Worm (Caenorhabditis elegans) whole organism, L2 larva: ENCODE results near the gene ZK1320.13.
A peak's percentile ranks its signal among the peaks of the same experiment; 100 is the strongest.

ENCODE experiments used
- C34F6.9 ChIP-seq: fragments of 150-350 bp; optimal IDR thresholded peaks from 2 replicates; lab custom pipeline; 2014; ENCODE audit warnings: missing biosample characterization, missing genetic modification characterization
- F13H6.1 ChIP-seq: sonication (generic microtip); optimal IDR thresholded peaks from 2 replicates; lab custom pipeline; 2016; ENCODE audit warnings: missing genetic modification characterization, missing compliant biosample characterization
- R02D3.7 ChIP-seq: fragments of 150-350 bp; optimal IDR thresholded peaks from 2 replicates; lab custom pipeline; 2014; ENCODE audit warnings: missing biosample characterization, missing genetic modification characterization
- Y55F3AM.14 ChIP-seq: fragments of 200-800 bp; sonication (Bioruptor generic); optimal IDR thresholded peaks from 2 replicates; lab custom pipeline; 2018; ENCODE audit warnings: mild to moderate bottlenecking, missing genetic modification characterization, missing compliant biosample characterization
- ZK546.5 ChIP-seq: sonication (generic microtip); optimal IDR thresholded peaks from 2 replicates; lab custom pipeline; 2017; ENCODE audit warnings: missing biosample characterization, missing genetic modification characterization
- alr-1 ChIP-seq: fragments of 150-350 bp; optimal IDR thresholded peaks from 2 replicates; lab custom pipeline; 2014; ENCODE audit warnings: missing biosample characterization, missing genetic modification characterization
- aly-2 ChIP-seq: fragments of 150-350 bp; optimal IDR thresholded peaks from 2 replicates; lab custom pipeline; 2014; ENCODE audit warnings: missing biosample characterization, missing genetic modification characterization
- ama-1 ChIP-seq: fragments of 150-350 bp; optimal IDR thresholded peaks from 2 replicates; lab custom pipeline; 2018; ENCODE audit warnings: inconsistent platforms
- blmp-1 ChIP-seq: sonication (generic microtip); optimal IDR thresholded peaks from 2 replicates; lab custom pipeline; 2017; ENCODE audit warnings: missing genetic modification characterization, mild to moderate bottlenecking, missing compliant biosample characterization, antibody characterized with exemption, moderate library complexity; ENCODE audit not compliant: insufficient read depth
- ceh-16 ChIP-seq: fragments of 150-350 bp; optimal IDR thresholded peaks from 2 replicates; lab custom pipeline; 2014; ENCODE audit warnings: missing biosample characterization, missing genetic modification characterization
- ceh-82 ChIP-seq: fragments of 150-350 bp; optimal IDR thresholded peaks from 2 replicates; lab custom pipeline; 2014; ENCODE audit warnings: missing biosample characterization, missing genetic modification characterization
- crh-2 ChIP-seq: sonication (generic microtip); optimal IDR thresholded peaks from 2 replicates; lab custom pipeline; 2017; ENCODE audit warnings: missing biosample characterization, missing genetic modification characterization
- dmd-4 ChIP-seq: sonication (generic microtip); optimal IDR thresholded peaks from 2 replicates; lab custom pipeline; 2017; ENCODE audit warnings: missing biosample characterization, missing genetic modification characterization
- egl-27 ChIP-seq: sonication (generic microtip); optimal IDR thresholded peaks from 3 replicates; lab custom pipeline; 2017; ENCODE audit warnings: missing biosample characterization, missing genetic modification reagents, missing genetic modification characterization
- elt-1 ChIP-seq: fragments of 150-350 bp; optimal IDR thresholded peaks from 2 replicates; lab custom pipeline; 2014; ENCODE audit warnings: missing biosample characterization, missing genetic modification characterization
- elt-3 ChIP-seq: sonication (generic microtip); optimal IDR thresholded peaks from 2 replicates; lab custom pipeline; 2017; ENCODE audit warnings: missing biosample characterization, missing genetic modification characterization
- fos-1 ChIP-seq: fragments of 150-350 bp; optimal IDR thresholded peaks from 2 replicates; lab custom pipeline; 2014; ENCODE audit warnings: missing biosample characterization, missing genetic modification characterization
- gmeb-1 ChIP-seq: fragments of 150-350 bp; optimal IDR thresholded peaks from 2 replicates; lab custom pipeline; 2014; ENCODE audit warnings: missing biosample characterization, missing genetic modification characterization
- lin-11 ChIP-seq: fragments of 150-350 bp; sonication (generic microtip); optimal IDR thresholded peaks from 2 replicates; lab custom pipeline; 2014; ENCODE audit warnings: missing biosample characterization, missing genetic modification characterization, inconsistent platforms, mixed read lengths
- lin-13 ChIP-seq: fragments of 150-350 bp; optimal IDR thresholded peaks from 2 replicates; lab custom pipeline; 2014; ENCODE audit warnings: missing biosample characterization, missing genetic modification reagents, missing genetic modification characterization
- lin-39 ChIP-seq: fragments of 150-350 bp; optimal IDR thresholded peaks from 2 replicates; lab custom pipeline; 2014; ENCODE audit warnings: missing biosample characterization, missing genetic modification reagents, missing genetic modification characterization
- lsy-2 ChIP-seq, 2 experiments: fragments of 150-350 bp in 1 of 2; sonication (generic microtip) in 1 of 2; optimal IDR thresholded peaks; 2 replicates each; lab custom pipeline; 2014 to 2017; ENCODE audit warnings: missing biosample characterization in 2 of 2, missing genetic modification characterization in 2 of 2
- mab-5 ChIP-seq: fragments of 150-350 bp; optimal IDR thresholded peaks from 2 replicates; lab custom pipeline; 2014; ENCODE audit warnings: missing biosample characterization, missing genetic modification characterization
- mbf-1 ChIP-seq: sonication (generic microtip); optimal IDR thresholded peaks from 2 replicates; lab custom pipeline; 2017; ENCODE audit warnings: missing biosample characterization, missing genetic modification characterization
- mdl-1 ChIP-seq, 2 experiments: fragments of 150-350 bp in 1 of 2; sonication (generic microtip) in 1 of 2; optimal IDR thresholded peaks; 2 replicates each; lab custom pipeline; 2017; ENCODE audit warnings: missing biosample characterization in 2 of 2, missing genetic modification characterization in 2 of 2
- nhr-10 ChIP-seq: sonication (generic microtip); optimal IDR thresholded peaks from 2 replicates; lab custom pipeline; 2017; ENCODE audit warnings: missing biosample characterization, missing genetic modification characterization
- nhr-11 ChIP-seq: fragments of 150-350 bp; optimal IDR thresholded peaks from 2 replicates; lab custom pipeline; 2014; ENCODE audit warnings: missing biosample characterization, missing genetic modification characterization
- nhr-12 ChIP-seq: fragments of 150-350 bp; optimal IDR thresholded peaks from 2 replicates; lab custom pipeline; 2014; ENCODE audit warnings: missing biosample characterization, missing genetic modification characterization
- nhr-129 ChIP-seq: fragments of 150-350 bp; optimal IDR thresholded peaks from 2 replicates; lab custom pipeline; 2014; ENCODE audit warnings: missing biosample characterization, missing genetic modification characterization
- nhr-21 ChIP-seq: fragments of 150-350 bp; optimal IDR thresholded peaks from 2 replicates; lab custom pipeline; 2014; ENCODE audit warnings: missing biosample characterization, missing genetic modification characterization
- nhr-23 ChIP-seq: fragments of 150-350 bp; optimal IDR thresholded peaks from 2 replicates; lab custom pipeline; 2014; ENCODE audit warnings: missing biosample characterization, missing genetic modification reagents, missing genetic modification characterization
- nhr-237 ChIP-seq: fragments of 150-350 bp; optimal IDR thresholded peaks from 2 replicates; lab custom pipeline; 2014; ENCODE audit warnings: missing biosample characterization, missing genetic modification characterization
- nhr-25 ChIP-seq: fragments of 150-350 bp; sonication (generic microtip); optimal IDR thresholded peaks from 3 replicates; lab custom pipeline; 2014; ENCODE audit warnings: missing biosample characterization, missing genetic modification characterization
- nhr-6 ChIP-seq: fragments of 150-350 bp; optimal IDR thresholded peaks from 2 replicates; lab custom pipeline; 2014; ENCODE audit warnings: missing biosample characterization, missing genetic modification characterization
- nhr-77 ChIP-seq: fragments of 150-350 bp; optimal IDR thresholded peaks from 2 replicates; lab custom pipeline; 2014; ENCODE audit warnings: missing biosample characterization, missing genetic modification characterization
- peb-1 ChIP-seq: fragments of 150-350 bp; optimal IDR thresholded peaks from 2 replicates; lab custom pipeline; 2014; ENCODE audit warnings: missing biosample characterization, missing genetic modification characterization
- sem-4 ChIP-seq: fragments of 150-350 bp; optimal IDR thresholded peaks from 2 replicates; lab custom pipeline; 2014; ENCODE audit warnings: missing biosample characterization, missing genetic modification reagents, missing genetic modification characterization
- skn-1 ChIP-seq: sonication (generic microtip); optimal IDR thresholded peaks from 2 replicates; lab custom pipeline; 2017; ENCODE audit warnings: missing biosample characterization, missing genetic modification characterization
- sma-3 ChIP-seq: sonication (generic microtip); optimal IDR thresholded peaks from 2 replicates; lab custom pipeline; 2016; ENCODE audit warnings: missing genetic modification reagents, missing genetic modification characterization, missing compliant biosample characterization
- sma-9 ChIP-seq, 2 experiments: fragments of 150-350 bp in 1 of 2; sonication (generic microtip) in 1 of 2; optimal IDR thresholded peaks; 2 replicates each; lab custom pipeline; 2014 to 2016; ENCODE audit warnings: missing genetic modification characterization in 2 of 2, mild to moderate bottlenecking in 1 of 2, missing biosample characterization in 1 of 2, missing compliant biosample characterization in 1 of 2, missing genetic modification reagents in 1 of 2, moderate library complexity in 1 of 2
- snpc-4 ChIP-seq: fragments of 150-350 bp; optimal IDR thresholded peaks from 2 replicates; lab custom pipeline; 2014; ENCODE audit warnings: missing biosample characterization, missing genetic modification characterization
- unc-39 ChIP-seq: fragments of 150-350 bp; optimal IDR thresholded peaks from 2 replicates; lab custom pipeline; 2014; ENCODE audit warnings: missing biosample characterization, missing genetic modification characterization
- unc-55 ChIP-seq: fragments of 150-350 bp; sonication (generic microtip); optimal IDR thresholded peaks from 3 replicates; lab custom pipeline; 2014; ENCODE audit warnings: missing biosample characterization, missing genetic modification reagents, missing genetic modification characterization
- unc-62 ChIP-seq: fragments of 150-350 bp; optimal IDR thresholded peaks from 2 replicates; lab custom pipeline; 2014; ENCODE audit warnings: missing biosample characterization, missing genetic modification reagents, missing genetic modification characterization
- zag-1 ChIP-seq: fragments of 150-350 bp; optimal IDR thresholded peaks from 2 replicates; lab custom pipeline; 2014; ENCODE audit warnings: missing biosample characterization, missing genetic modification characterization
- ztf-1 ChIP-seq: fragments of 200-800 bp; sonication (Bioruptor generic); conservative IDR thresholded peaks from 2 replicates; pipeline ENCODE4 v1.3.6; 2022; ENCODE audit warnings: missing genetic modification characterization, missing compliant biosample characterization
- ztf-11 ChIP-seq: sonication (generic microtip); optimal IDR thresholded peaks from 2 replicates; lab custom pipeline; 2017; ENCODE audit warnings: missing biosample characterization, missing genetic modification characterization
- ztf-4 ChIP-seq: fragments of 150-350 bp; optimal IDR thresholded peaks from 2 replicates; lab custom pipeline; 2014; ENCODE audit warnings: missing biosample characterization, missing genetic modification characterization

ZK1320.13 gene

DNA sequence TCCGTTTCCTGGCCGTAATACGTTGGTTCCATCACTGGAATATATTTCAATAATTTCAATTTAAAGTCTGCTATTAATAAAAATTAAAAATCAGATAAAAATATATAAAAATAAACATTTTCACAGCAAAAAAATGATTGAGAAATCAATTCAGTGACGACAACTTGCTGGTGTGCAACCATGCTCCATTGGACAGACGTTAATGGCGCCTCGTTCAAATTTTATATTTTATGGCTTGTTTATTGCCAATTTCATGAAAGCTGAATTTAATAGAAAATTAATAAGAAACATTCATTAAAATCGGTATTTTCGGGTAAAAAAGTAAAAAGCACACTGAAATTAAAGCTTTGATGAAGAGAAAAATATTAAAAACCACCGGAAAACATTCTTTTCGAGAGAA, 25.6 kb downstream of the ZK1320.13 start, which contains the start of gene Y53C12A.3:
Gene Y53C12A.3, minus strand, starts transcription at position 34 of the 400 bp plus-strand sequence.
- no peak for TF ChIP-seq nhr-21
- TF ChIP-seq nhr-6 (tag; lab: Kevin White, UChicago), result no peak
- no peak for TF ChIP-seq F13H6.1 (tag; lab: Kevin White, UChicago)
- TF ChIP-seq R02D3.7 (tag; lab: Kevin White, UChicago), result no peak
- TF ChIP-seq alr-1 (tag; lab: Kevin White, UChicago), result no peak
- TF ChIP-seq nhr-10, result no peak
- no peak for TF ChIP-seq ama-1 (lab: Kevin White, UChicago)
- TF ChIP-seq snpc-4 (tag; lab: Kevin White, UChicago), result no peak
- TF ChIP-seq nhr-11 (tag; lab: Kevin White, UChicago), result no peak
- TF ChIP-seq lin-11 (tag; lab: Kevin White, UChicago), result no peak
- TF ChIP-seq ztf-4, result no peak
- peak in 1 of 2 experiments; percentile 74 for TF ChIP-seq lsy-2 (tag; optimal IDR thresholded peaks at IDR 0.05; lab: Kevin White, UChicago)
- TF ChIP-seq gmeb-1 (tag; lab: Kevin White, UChicago), result peak; percentile 91
- TF ChIP-seq sem-4 (tag; lab: Kevin White, UChicago), result no peak
- no peak for TF ChIP-seq elt-1 (tag; lab: Kevin White, UChicago)
- no peak for TF ChIP-seq ZK546.5 (tag; lab: Kevin White, UChicago)
- TF ChIP-seq nhr-25 (tag; lab: Kevin White, UChicago), result no peak
- TF ChIP-seq zag-1 (tag; lab: Kevin White, UChicago), result no peak
- no peak for TF ChIP-seq ztf-1 (GFP tag; lab: Robert Waterston, UW)
- no peak for TF ChIP-seq egl-27 (tag; lab: Kevin White, UChicago)
- no peak for TF ChIP-seq dmd-4
- no peak for TF ChIP-seq nhr-77 (tag; lab: Kevin White, UChicago)
- no peak for TF ChIP-seq skn-1
- no peak for TF ChIP-seq nhr-237 (tag; lab: Kevin White, UChicago)
- no peak for TF ChIP-seq ceh-82 (tag; lab: Kevin White, UChicago)
- TF ChIP-seq lin-39 (tag; lab: Kevin White, UChicago), result no peak
- TF ChIP-seq unc-39 (tag; lab: Kevin White, UChicago), result no peak
- no peak for TF ChIP-seq nhr-12 (tag; lab: Kevin White, UChicago)
- no peak for TF ChIP-seq unc-62 (GFP tag; lab: Kevin White, UChicago)
- TF ChIP-seq elt-3 (tag; lab: Kevin White, UChicago), result no peak
- TF ChIP-seq unc-55, result peak; percentile 79
- TF ChIP-seq lin-13 (GFP tag; lab: Kevin White, UChicago), result peak; percentile 34
- peak; percentile 17 for TF ChIP-seq fos-1 (tag; lab: Kevin White, UChicago)
- TF ChIP-seq nhr-129 (tag; lab: Kevin White, UChicago), result peak; percentile 7
- no peak for TF ChIP-seq aly-2 (tag; lab: Kevin White, UChicago)
- peak; percentile 7 for TF ChIP-seq sma-3 (GFP tag; lab: Kevin White, UChicago)
- no peak for TF ChIP-seq mab-5
- TF ChIP-seq mbf-1 (tag; lab: Kevin White, UChicago), result no peak
- no peak for TF ChIP-seq peb-1 (tag; lab: Kevin White, UChicago)
- peak; percentile 24 for TF ChIP-seq blmp-1
- no peak for TF ChIP-seq mdl-1 (tag; optimal IDR thresholded peaks at IDR 0.05; lab: Kevin White, UChicago)
- TF ChIP-seq C34F6.9 (tag; lab: Kevin White, UChicago), result peak; percentile 40
- TF ChIP-seq ztf-11, result no peak
- TF ChIP-seq ceh-16, result no peak
- no peak for TF ChIP-seq nhr-23 (tag; lab: Kevin White, UChicago)
- no peak for TF ChIP-seq sma-9 (GFP tag; optimal IDR thresholded peaks at IDR 0.05; lab: Kevin White, UChicago)
- TF ChIP-seq sma-9 (tag; optimal IDR thresholded peaks at IDR 0.05; lab: Kevin White, UChicago), result no peak
- peak; percentile 39 for TF ChIP-seq crh-2
- TF ChIP-seq Y55F3AM.14 (GFP tag; lab: Kevin White, UChicago), result no peak
